Fruit fly (Drosophila melanogaster) whole organism, pupa: ENCODE results near the gene SNCF.
A peak's percentile ranks its signal among the peaks of the same experiment; 100 is the strongest.

Experiments
- CG10348 ChIP-seq: fragments of 200-800 bp; sonication (Bioruptor generic); IDR thresholded peaks from 2 replicates; pipeline ENCODE4 v1.3.6; 2022; ENCODE audit warnings: missing biosample characterization, missing genetic modification characterization
- CG12605 ChIP-seq: fragments of 200-800 bp; sonication (Bioruptor generic); IDR thresholded peaks from 2 replicates; pipeline ENCODE4 v1.3.6; 2022; ENCODE audit warnings: missing biosample characterization, missing genetic modification characterization
- CG17806 ChIP-seq: fragments of 200-800 bp; sonication (Bioruptor generic); optimal IDR thresholded peaks from 2 replicates; lab custom pipeline; 2018; ENCODE audit warnings: missing biosample characterization, mild to moderate bottlenecking, missing genetic modification characterization, moderate library complexity
- CG34367 ChIP-seq: fragments of 200-800 bp; sonication (Bioruptor generic); optimal IDR thresholded peaks from 2 replicates; lab custom pipeline; 2018; ENCODE audit warnings: missing biosample characterization, mild to moderate bottlenecking, missing genetic modification characterization
- CG4496 ChIP-seq: fragments of 200-800 bp; sonication (Bioruptor generic); IDR thresholded peaks from 3 replicates; pipeline ENCODE4 v1.3.6; 2022; ENCODE audit warnings: missing biosample characterization, missing genetic modification characterization
- CG8301 ChIP-seq: fragments of 200-800 bp; sonication (Bioruptor generic); optimal IDR thresholded peaks from 2 replicates; lab custom pipeline; 2018; ENCODE audit warnings: missing biosample characterization, mild to moderate bottlenecking, missing genetic modification characterization
- CG9948 ChIP-seq: fragments of 200-800 bp; sonication (Bioruptor generic); optimal IDR thresholded peaks from 2 replicates; lab custom pipeline; 2018; ENCODE audit warnings: missing biosample characterization, mild to moderate bottlenecking, missing genetic modification characterization, moderate library complexity
- EcR ChIP-seq: fragments of 200-800 bp; sonication (Bioruptor generic); optimal IDR thresholded peaks from 3 replicates; lab custom pipeline; 2019; ENCODE audit warnings: missing biosample characterization, missing genetic modification characterization, mild to moderate bottlenecking, moderate library complexity, missing genetic modification reagents
- Ets98B ChIP-seq: fragments of 200-800 bp; sonication (Bioruptor generic); IDR thresholded peaks from 2 replicates; pipeline ENCODE4 v1.3.6; 2022; ENCODE audit warnings: missing biosample characterization, missing genetic modification characterization
- Pif1A ChIP-seq: fragments of 200-800 bp; sonication (Bioruptor generic); optimal IDR thresholded peaks from 3 replicates; lab custom pipeline; 2016; ENCODE audit warnings: missing biosample characterization, missing genetic modification characterization
- Pif1B ChIP-seq: fragments of 200-800 bp; sonication (Bioruptor generic); optimal IDR thresholded peaks from 3 replicates; lab custom pipeline; 2016; ENCODE audit warnings: missing biosample characterization, missing genetic modification characterization
- Snoo ChIP-seq: fragments of 200-800 bp; sonication (Bioruptor generic); optimal IDR thresholded peaks from 3 replicates; lab custom pipeline; 2017; ENCODE audit warnings: missing biosample characterization, mild to moderate bottlenecking, missing genetic modification characterization, inconsistent platforms
- gl ChIP-seq: fragments of 200-800 bp; sonication (Bioruptor generic); optimal IDR thresholded peaks from 2 replicates; lab custom pipeline; 2018; ENCODE audit warnings: missing biosample characterization, mild to moderate bottlenecking, missing genetic modification characterization
- rn ChIP-seq: fragments of 200-800 bp; sonication (Bioruptor generic); IDR thresholded peaks from 2 replicates; pipeline ENCODE4 v1.3.6; 2022; ENCODE audit warnings: missing biosample characterization, missing genetic modification characterization

DNA sequence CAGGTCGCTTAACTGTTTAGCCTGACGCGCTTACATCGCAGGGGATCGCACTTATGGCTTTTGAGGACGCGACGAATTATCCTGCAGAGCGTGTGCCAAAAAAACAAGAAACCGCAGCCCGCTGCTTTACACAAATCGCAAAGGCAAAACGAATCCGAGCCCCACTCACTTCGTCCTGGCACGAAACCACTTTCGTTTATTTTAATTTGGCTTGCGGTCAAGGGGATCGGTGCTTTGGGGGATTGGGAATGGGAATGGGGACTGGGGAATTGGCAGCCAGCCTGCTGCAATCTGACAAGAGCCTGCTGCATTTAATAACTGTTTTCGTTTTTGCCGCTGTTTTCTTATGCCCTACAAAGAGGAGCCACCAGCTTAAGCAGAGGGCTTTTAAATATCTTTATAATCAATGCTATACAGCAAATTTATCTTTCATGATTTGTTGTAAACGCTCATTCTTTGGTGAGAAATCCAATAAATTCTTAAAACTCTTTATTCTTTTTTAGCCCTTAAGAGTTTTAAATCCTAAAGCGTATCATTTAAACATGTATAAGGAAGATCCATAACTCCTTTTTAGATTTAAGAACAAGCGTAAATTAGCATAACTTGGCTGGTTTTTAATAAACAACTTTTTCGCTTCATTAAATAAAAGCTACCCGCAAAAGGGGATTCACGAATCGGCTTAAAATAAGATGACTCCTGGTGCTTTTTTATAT, 31.6 kb downstream of the SNCF start:
- TF ChIP-seq EcR (GFP tag; lab: Kevin White, UChicago) = no peak
- no peak for TF ChIP-seq Ets98B (GFP tag; lab: Robert Waterston, UW)
- no peak for TF ChIP-seq CG12605 (GFP tag; lab: Robert Waterston, UW)
- TF ChIP-seq CG4496 (GFP tag; lab: Robert Waterston, UW) = no peak
- peak; percentile 5 for TF ChIP-seq CG9948 (tag; lab: Kevin White, UChicago)
- TF ChIP-seq CG17806 = peak; percentile 7
- TF ChIP-seq CG8301 (tag; lab: Kevin White, UChicago) = no peak
- TF ChIP-seq Snoo (tag; lab: Kevin White, UChicago) = peak; percentile 51
- no peak for TF ChIP-seq CG10348 (GFP tag; lab: Robert Waterston, UW)
- TF ChIP-seq CG34367 (tag; lab: Kevin White, UChicago) = peak; percentile 4
- TF ChIP-seq rn (GFP tag; lab: Robert Waterston, UW) = no peak
- TF ChIP-seq Pif1A = no peak
- peak; percentile 11 for TF ChIP-seq Pif1B (GFP tag; lab: Kevin White, UChicago)
- TF ChIP-seq gl (tag; lab: Kevin White, UChicago) = no peak
